Worm (Caenorhabditis elegans) whole organism, mixed stage, embryonic: ENCODE results near the gene pals-29.

Experiments used
- M03D4.4 ChIP-seq: sonication (generic microtip); optimal IDR thresholded peaks from 2 replicates; lab custom pipeline; 2017; ENCODE audit warnings: mild to moderate bottlenecking, missing genetic modification characterization, missing compliant biosample characterization
- bed-3 ChIP-seq: fragments of 200-800 bp; sonication (Bioruptor generic); optimal IDR thresholded peaks from 3 replicates; lab custom pipeline; 2018; ENCODE audit warnings: mild to moderate bottlenecking, missing genetic modification characterization, moderate library complexity, missing compliant biosample characterization
- ceh-39 ChIP-seq: fragments of 150-350 bp; optimal IDR thresholded peaks from 2 replicates; lab custom pipeline; 2014; ENCODE audit warnings: missing biosample characterization, missing genetic modification characterization
- ceh-43 ChIP-seq: fragments of 200-800 bp; sonication (Bioruptor generic); optimal IDR thresholded peaks from 2 replicates; lab custom pipeline; 2018; ENCODE audit warnings: mild to moderate bottlenecking, missing genetic modification characterization, moderate library complexity, missing compliant biosample characterization
- ceh-83 ChIP-seq: fragments of 200-800 bp; sonication (Bioruptor generic); optimal IDR thresholded peaks from 2 replicates; lab custom pipeline; 2018; ENCODE audit warnings: mild to moderate bottlenecking, missing genetic modification characterization, missing compliant biosample characterization
- ces-1 ChIP-seq: fragments of 150-350 bp; optimal IDR thresholded peaks from 2 replicates; lab custom pipeline; 2014; ENCODE audit warnings: missing biosample characterization, missing genetic modification reagents, missing genetic modification characterization
- cnd-1 ChIP-seq: fragments of 200-800 bp; sonication (Bioruptor generic); optimal IDR thresholded peaks from 2 replicates; lab custom pipeline; 2018; ENCODE audit warnings: mild to moderate bottlenecking, missing genetic modification characterization, missing compliant biosample characterization
- elt-1 ChIP-seq: sonication (generic microtip); optimal IDR thresholded peaks from 2 replicates; lab custom pipeline; 2017; ENCODE audit warnings: missing genetic modification characterization, mild to moderate bottlenecking, missing compliant biosample characterization, antibody characterized with exemption, moderate library complexity, borderline replicate concordance; ENCODE audit not compliant: insufficient read depth
- flh-1 ChIP-seq: fragments of 200-800 bp; sonication (Bioruptor generic); optimal IDR thresholded peaks from 2 replicates; lab custom pipeline; 2018; ENCODE audit warnings: mild to moderate bottlenecking, missing genetic modification characterization, moderate library complexity, missing compliant biosample characterization
- ham-2 ChIP-seq: fragments of 200-800 bp; sonication (Bioruptor generic); optimal IDR thresholded peaks from 2 replicates; lab custom pipeline; 2018; ENCODE audit warnings: mild to moderate bottlenecking, missing genetic modification characterization, missing compliant biosample characterization
- hlh-1 ChIP-seq: fragments of 150-350 bp; optimal IDR thresholded peaks from 2 replicates; lab custom pipeline; 2014; ENCODE audit warnings: missing biosample characterization, missing genetic modification reagents, missing genetic modification characterization
- lin-13 ChIP-seq: fragments of 150-350 bp; optimal IDR thresholded peaks from 2 replicates; lab custom pipeline; 2014; ENCODE audit warnings: missing biosample characterization, missing genetic modification characterization
- lin-32 ChIP-seq: fragments of 200-800 bp; sonication (Bioruptor generic); optimal IDR thresholded peaks from 2 replicates; lab custom pipeline; 2018; ENCODE audit warnings: mild to moderate bottlenecking, missing genetic modification characterization, missing compliant biosample characterization
- lsy-2 ChIP-seq: fragments of 150-350 bp; optimal IDR thresholded peaks from 2 replicates; lab custom pipeline; 2014; ENCODE audit warnings: missing biosample characterization, missing genetic modification characterization
- mab-5 ChIP-seq: fragments of 150-350 bp; optimal IDR thresholded peaks from 2 replicates; lab custom pipeline; 2014; ENCODE audit warnings: missing biosample characterization, missing genetic modification characterization
- mep-1 ChIP-seq: fragments of 150-350 bp; optimal IDR thresholded peaks from 2 replicates; lab custom pipeline; 2017; ENCODE audit warnings: missing biosample characterization, missing genetic modification reagents, missing genetic modification characterization, inconsistent platforms
- mls-2 ChIP-seq: sonication (generic microtip); optimal IDR thresholded peaks from 2 replicates; lab custom pipeline; 2016; ENCODE audit warnings: mild to moderate bottlenecking, missing genetic modification characterization, moderate library complexity, missing compliant biosample characterization
- nhr-12 ChIP-seq: fragments of 150-350 bp; optimal IDR thresholded peaks from 2 replicates; lab custom pipeline; 2014; ENCODE audit warnings: missing biosample characterization, missing genetic modification characterization
- nhr-237 ChIP-seq: fragments of 150-350 bp; optimal IDR thresholded peaks from 2 replicates; lab custom pipeline; 2014; ENCODE audit warnings: missing biosample characterization, missing genetic modification characterization
- nhr-28 ChIP-seq: fragments of 150-350 bp; optimal IDR thresholded peaks from 2 replicates; lab custom pipeline; 2014; ENCODE audit warnings: missing biosample characterization, missing genetic modification characterization
- nhr-76 ChIP-seq: sonication (generic microtip); optimal IDR thresholded peaks from 2 replicates; lab custom pipeline; 2017; ENCODE audit warnings: missing biosample characterization, missing genetic modification characterization
- pha-4 ChIP-seq: fragments of 150-350 bp; optimal IDR thresholded peaks from 2 replicates; lab custom pipeline; 2018; ENCODE audit warnings: missing biosample characterization, missing genetic modification reagents, missing genetic modification characterization
- sem-2 ChIP-seq: fragments of 200-800 bp; sonication (Bioruptor generic); optimal IDR thresholded peaks from 2 replicates; lab custom pipeline; 2018; ENCODE audit warnings: mild to moderate bottlenecking, missing genetic modification characterization, missing compliant biosample characterization
- snpc-4 ChIP-seq: fragments of 150-350 bp; optimal IDR thresholded peaks from 2 replicates; lab custom pipeline; 2014; ENCODE audit warnings: missing biosample characterization, missing genetic modification characterization
- sptf-1 ChIP-seq: sonication (generic microtip); optimal IDR thresholded peaks from 2 replicates; lab custom pipeline; 2017; ENCODE audit warnings: mild to moderate bottlenecking, missing genetic modification characterization, moderate library complexity, missing compliant biosample characterization
- tbx-8 ChIP-seq: fragments of 200-800 bp; sonication (Bioruptor generic); optimal IDR thresholded peaks from 2 replicates; lab custom pipeline; 2018; ENCODE audit warnings: mild to moderate bottlenecking, missing genetic modification characterization, moderate library complexity, missing compliant biosample characterization
- unc-120 ChIP-seq: sonication (generic microtip); optimal IDR thresholded peaks from 2 replicates; lab custom pipeline; 2017; ENCODE audit warnings: missing genetic modification characterization, missing compliant biosample characterization; ENCODE audit not compliant: poor library complexity, severe bottlenecking
- unc-39 ChIP-seq: fragments of 150-350 bp; optimal IDR thresholded peaks from 2 replicates; lab custom pipeline; 2014; ENCODE audit warnings: missing biosample characterization, missing genetic modification characterization
- unc-62 ChIP-seq: fragments of 150-350 bp; optimal IDR thresholded peaks from 2 replicates; lab custom pipeline; 2014; ENCODE audit warnings: missing biosample characterization, missing genetic modification reagents, missing genetic modification characterization
- ztf-11 ChIP-seq: fragments of 150-350 bp; optimal IDR thresholded peaks from 2 replicates; lab custom pipeline; 2014; ENCODE audit warnings: missing biosample characterization, missing genetic modification characterization

Gene pals-29

ce11 chrIV:14571626-14572025 is 29.2 kb upstream of the pals-29 start:
- TF ChIP-seq flh-1 (GFP tag; lab: Kevin White, UChicago) (no peak), unc-62 (GFP tag; lab: Kevin White, UChicago) (no peak)

DNA sequence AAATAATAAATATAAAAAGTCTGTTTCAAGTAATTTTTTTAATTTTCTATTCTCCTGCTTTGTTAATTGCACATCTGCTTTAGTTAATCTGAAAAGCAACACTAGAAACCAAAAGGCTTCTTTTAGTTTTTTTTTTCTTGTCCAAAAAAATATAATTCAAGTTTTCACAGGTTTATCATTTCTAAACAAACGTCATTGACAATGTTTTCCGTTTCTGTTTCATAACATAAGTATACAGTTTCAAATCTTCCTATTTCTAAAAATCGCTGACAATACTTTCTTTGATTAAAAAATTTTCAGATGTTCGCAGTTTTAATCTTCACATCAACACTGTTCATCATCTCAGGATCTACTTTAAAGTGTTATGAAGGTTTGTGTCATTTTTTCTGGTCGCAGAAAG is 22.6 kb upstream of the pals-29 start, which contains the start of gene Y57G11B.2:
Gene Y57G11B.2 (plus strand): TSS at position 301 of the 400 bp plus-strand sequence.
- TF ChIP-seq nhr-12 (tag; lab: Kevin White, UChicago) = no peak
- TF ChIP-seq snpc-4 = no peak
- TF ChIP-seq mab-5 (tag; lab: Kevin White, UChicago) = no peak
- no peak for TF ChIP-seq lsy-2 (tag; lab: Kevin White, UChicago)
- TF ChIP-seq cnd-1 (tag; lab: Kevin White, UChicago) = no peak
- no peak for TF ChIP-seq sem-2 (GFP tag; lab: Kevin White, UChicago)
- TF ChIP-seq elt-1 (tag; lab: Kevin White, UChicago) = no peak
- TF ChIP-seq ceh-39 (tag; lab: Kevin White, UChicago) = no peak

DNA sequence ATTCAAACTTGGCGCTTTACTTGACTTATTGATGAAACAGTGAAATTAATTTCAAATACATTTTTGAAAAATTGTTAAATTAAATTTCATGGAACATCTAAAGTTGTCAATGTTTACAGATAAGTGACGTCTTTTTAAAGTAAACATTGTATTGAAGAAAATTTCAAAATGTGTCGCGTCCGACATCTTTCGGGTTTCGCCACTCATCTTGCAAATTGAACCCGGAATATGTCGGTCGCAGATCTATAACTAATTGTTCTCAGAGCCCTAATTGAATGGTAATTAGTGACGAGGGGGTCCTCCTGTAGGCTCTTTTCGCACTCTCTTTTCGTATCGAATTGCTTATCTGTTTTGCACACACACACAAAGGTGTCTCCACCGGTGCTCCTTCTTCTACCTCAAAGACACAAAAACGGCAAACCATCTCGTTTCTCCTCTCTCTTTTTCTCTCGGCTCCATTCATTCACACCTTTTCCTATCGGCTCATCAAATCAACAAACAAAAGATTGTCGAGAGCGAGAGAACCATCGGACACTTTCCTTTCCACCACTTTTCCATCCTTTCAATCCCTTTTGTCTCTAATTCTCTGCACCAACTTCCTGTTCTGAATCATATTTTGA is 20.3 kb upstream of the pals-29 start:
- TF ChIP-seq nhr-12 (tag; lab: Kevin White, UChicago) = no peak
- no peak for TF ChIP-seq flh-1 (GFP tag; lab: Kevin White, UChicago)
- TF ChIP-seq tbx-8 (GFP tag; lab: Kevin White, UChicago) = no peak
- no peak for TF ChIP-seq mep-1 (tag; lab: Kevin White, UChicago)
- no peak for TF ChIP-seq mls-2 (tag; lab: Kevin White, UChicago)
- TF ChIP-seq lsy-2 (tag; lab: Kevin White, UChicago) = no peak
- no peak for TF ChIP-seq nhr-237 (tag; lab: Kevin White, UChicago)
- no peak for TF ChIP-seq ces-1 (GFP tag; lab: Kevin White, UChicago)
- no peak for TF ChIP-seq mab-5 (tag; lab: Kevin White, UChicago)
- TF ChIP-seq unc-39 = no peak
- TF ChIP-seq, all 35 proteins: peak for 0

DNA sequence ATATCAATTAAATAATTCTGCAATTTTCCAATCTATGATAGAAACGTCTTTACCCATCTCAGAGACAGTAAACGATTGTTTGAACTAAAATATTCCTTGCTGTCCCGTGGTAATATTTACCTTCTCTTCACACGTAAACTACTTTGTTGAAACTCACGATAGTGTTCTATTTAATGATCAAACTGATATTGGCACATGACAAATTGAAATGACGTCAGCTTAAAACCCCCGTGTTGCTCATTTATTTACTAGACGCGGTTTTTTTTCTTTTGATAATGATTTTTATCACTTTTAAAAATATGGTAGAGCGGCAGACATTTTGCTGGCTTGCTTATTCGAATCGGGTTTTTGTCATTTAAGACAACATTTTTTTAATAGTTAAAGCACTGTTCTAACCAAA is 19.3 kb upstream of the pals-29 start:
- TF ChIP-seq bed-3 (no peak), sem-2 (GFP tag; lab: Kevin White, UChicago) (no peak), snpc-4 (no peak), cnd-1 (tag; lab: Kevin White, UChicago) (no peak), mep-1 (tag; lab: Kevin White, UChicago) (no peak), lin-13 (tag; lab: Kevin White, UChicago) (no peak), unc-120 (tag; lab: Kevin White, UChicago) (no peak), ham-2 (no peak)

DNA sequence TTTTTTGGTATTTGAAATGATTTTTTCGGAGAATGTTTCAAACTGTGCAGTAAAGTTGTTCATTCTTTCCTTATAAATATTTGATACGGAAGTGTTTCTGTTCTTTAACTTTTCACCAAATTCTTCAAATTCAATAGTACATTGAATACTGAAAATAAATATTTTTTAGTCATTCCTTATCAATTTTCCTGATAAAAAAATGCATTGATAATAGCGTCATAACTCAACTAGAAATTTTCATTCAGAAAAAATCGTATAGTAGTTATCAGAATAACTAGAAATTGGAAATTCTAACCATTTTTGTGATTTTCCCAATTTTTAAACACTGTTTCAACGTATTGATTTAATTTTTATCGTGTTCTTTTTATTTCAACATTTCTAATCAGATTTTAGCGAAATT is 16.9 kb upstream of the pals-29 start:
- no peak for TF ChIP-seq unc-120 (tag; lab: Kevin White, UChicago)
- no peak for TF ChIP-seq sem-2 (GFP tag; lab: Kevin White, UChicago)
- no peak for TF ChIP-seq mab-5 (tag; lab: Kevin White, UChicago)
- no peak for TF ChIP-seq nhr-76
- TF ChIP-seq hlh-1 (tag; lab: Kevin White, UChicago) = no peak
- TF ChIP-seq M03D4.4 (tag; lab: Kevin White, UChicago) = no peak
- TF ChIP-seq pha-4 = no peak
- TF ChIP-seq ceh-39 (tag; lab: Kevin White, UChicago) = no peak
- no peak for TF ChIP-seq ztf-11 (tag; lab: Kevin White, UChicago)
- no peak for TF ChIP-seq bed-3
- TF ChIP-seq ceh-43 (GFP tag; lab: Kevin White, UChicago) = no peak
- TF ChIP-seq nhr-28 (tag; lab: Kevin White, UChicago) = no peak

ce11 chrIV:14557642-14558041 is 15.2 kb upstream of the pals-29 start:
- TF ChIP-seq sptf-1 (tag; lab: Kevin White, UChicago) = no peak
- TF ChIP-seq ceh-43 (GFP tag; lab: Kevin White, UChicago) = no peak
- TF ChIP-seq pha-4 = no peak
- TF ChIP-seq ceh-83 (GFP tag; lab: Kevin White, UChicago) = no peak
- no peak for TF ChIP-seq snpc-4
- no peak for TF ChIP-seq nhr-237 (tag; lab: Kevin White, UChicago)
- no peak for TF ChIP-seq tbx-8 (GFP tag; lab: Kevin White, UChicago)
- no peak for TF ChIP-seq bed-3
- no peak for TF ChIP-seq ztf-11 (tag; lab: Kevin White, UChicago)
- no peak for TF ChIP-seq ceh-39 (tag; lab: Kevin White, UChicago)
- no peak for TF ChIP-seq lin-32 (GFP tag; lab: Kevin White, UChicago)
- TF ChIP-seq, all 35 proteins: peak for 0
